Fruit fly (Drosophila melanogaster): ENCODE results near the gene atk.

The atk gene

DNA sequence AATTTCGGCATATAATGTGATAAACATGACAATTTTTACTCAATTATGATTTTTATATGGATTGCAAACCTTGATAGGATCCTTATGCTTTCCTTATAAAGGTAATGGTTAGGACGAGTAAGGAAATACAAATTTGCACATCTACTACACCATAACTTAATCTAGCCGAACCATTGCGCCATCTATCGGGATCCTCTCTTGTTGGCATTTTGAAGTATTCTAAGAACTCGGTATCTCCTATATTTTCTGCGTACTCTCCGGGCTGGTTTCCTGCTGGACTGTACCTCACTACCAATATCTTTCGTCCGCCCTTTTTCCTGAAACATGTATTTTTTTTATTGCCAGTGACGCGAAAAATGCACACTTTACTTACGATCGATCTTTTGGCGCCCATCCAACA is at the start of gene atk:
Gene atk (minus strand): TSS at position 186 of the 400 bp plus-strand sequence.
- TF ChIP-seq Crg-1 (GFP tag; optimal IDR thresholded peaks at IDR 0.05) (no peak), bab1 (GFP tag; optimal IDR thresholded peaks at IDR 0.05) (no peak), CG33017 (tag; optimal IDR thresholded peaks at IDR 0.05) (no peak), tj (GFP tag; optimal IDR thresholded peaks at IDR 0.05) (no peak), pad (GFP tag; optimal IDR thresholded peaks at IDR 0.05) (no peak), ovo (GFP tag; optimal IDR thresholded peaks at IDR 0.05) (no peak), CG1620 (GFP tag; optimal IDR thresholded peaks at IDR 0.05) (no peak), CG7045 (GFP tag; optimal IDR thresholded peaks at IDR 0.05) (no peak), cnc (optimal IDR thresholded peaks at IDR 0.05) (no peak), CG12768 (GFP tag; optimal IDR thresholded peaks at IDR 0.05) (no peak), CG14711 (tag; optimal IDR thresholded peaks at IDR 0.05) (no peak), CG7101 (tag; optimal IDR thresholded peaks at IDR 0.05) (no peak), CG11617 (GFP tag; optimal IDR thresholded peaks at IDR 0.05) (no peak), Mnt (GFP tag; optimal IDR thresholded peaks at IDR 0.05) (no peak), Hr96 (GFP tag; optimal IDR thresholded peaks at IDR 0.05) (no peak), cic (GFP tag; optimal IDR thresholded peaks at IDR 0.05) (no peak), Clk (GFP tag; optimal IDR thresholded peaks at IDR 0.05) (no peak), kay (GFP tag; ENCODE audit: borderline replicate concordance) (no peak), CG5204 (GFP tag; optimal IDR thresholded peaks at IDR 0.05) (no peak), toe (GFP tag; optimal IDR thresholded peaks at IDR 0.05) (no peak)

- TF ChIP-seq kay (GFP tag; ENCODE audit: borderline replicate concordance) (peak; percentile 90), cic (GFP tag; optimal IDR thresholded peaks at IDR 0.05) (peak; percentile 24), Mnt (GFP tag; optimal IDR thresholded peaks at IDR 0.05) (no peak)
Measured at dm6 chr3L:20514101-20514500, 49.4 kb upstream of the atk start.

dm6 chr3L:20511499-20512108 is 46.9 kb upstream of the atk start:
- TF ChIP-seq kay (GFP tag; ENCODE audit: borderline replicate concordance): peak; percentile 79
- no peak for TF ChIP-seq Clk (GFP tag; optimal IDR thresholded peaks at IDR 0.05)
- peak; percentile 10 for TF ChIP-seq Mnt (GFP tag; optimal IDR thresholded peaks at IDR 0.05)

- peak; percentile 65 for TF ChIP-seq Mnt (GFP tag; optimal IDR thresholded peaks at IDR 0.05)
- TF ChIP-seq cnc (optimal IDR thresholded peaks at IDR 0.05): no peak
- peak; percentile 90 for TF ChIP-seq CG11617 (GFP tag; optimal IDR thresholded peaks at IDR 0.05)
- peak; percentile 84 for TF ChIP-seq bab1 (GFP tag; optimal IDR thresholded peaks at IDR 0.05)
- TF ChIP-seq tj (GFP tag; optimal IDR thresholded peaks at IDR 0.05): peak; percentile 93
- peak; percentile 45 for TF ChIP-seq toe (GFP tag; optimal IDR thresholded peaks at IDR 0.05)
- peak; percentile 79 for TF ChIP-seq CG5204 (GFP tag; optimal IDR thresholded peaks at IDR 0.05)
- TF ChIP-seq kay (GFP tag; ENCODE audit: borderline replicate concordance): no peak
- peak; percentile 50 for TF ChIP-seq CG12768 (GFP tag; optimal IDR thresholded peaks at IDR 0.05)
- peak; percentile 70 for TF ChIP-seq CG7101 (tag; optimal IDR thresholded peaks at IDR 0.05)
- peak; percentile 49 for TF ChIP-seq Clk (GFP tag; optimal IDR thresholded peaks at IDR 0.05)
- TF ChIP-seq CG33017 (tag; optimal IDR thresholded peaks at IDR 0.05): peak; percentile 69
- no peak for TF ChIP-seq ovo (GFP tag; optimal IDR thresholded peaks at IDR 0.05)
- peak; percentile 75 for TF ChIP-seq pad (GFP tag; optimal IDR thresholded peaks at IDR 0.05)
- TF ChIP-seq cic (GFP tag; optimal IDR thresholded peaks at IDR 0.05): peak; percentile 51
- peak; percentile 57 for TF ChIP-seq CG14711 (tag; optimal IDR thresholded peaks at IDR 0.05)
- peak; percentile 38 for TF ChIP-seq CG1620 (GFP tag; optimal IDR thresholded peaks at IDR 0.05)
- TF ChIP-seq Hr96 (GFP tag; optimal IDR thresholded peaks at IDR 0.05): peak; percentile 67
- TF ChIP-seq Crg-1 (GFP tag; optimal IDR thresholded peaks at IDR 0.05): peak; percentile 32
- peak; percentile 74 for TF ChIP-seq CG7045 (GFP tag; optimal IDR thresholded peaks at IDR 0.05)
Measured at dm6 chr3L:20509121-20509934, 44.7 kb upstream of the atk start.

DNA sequence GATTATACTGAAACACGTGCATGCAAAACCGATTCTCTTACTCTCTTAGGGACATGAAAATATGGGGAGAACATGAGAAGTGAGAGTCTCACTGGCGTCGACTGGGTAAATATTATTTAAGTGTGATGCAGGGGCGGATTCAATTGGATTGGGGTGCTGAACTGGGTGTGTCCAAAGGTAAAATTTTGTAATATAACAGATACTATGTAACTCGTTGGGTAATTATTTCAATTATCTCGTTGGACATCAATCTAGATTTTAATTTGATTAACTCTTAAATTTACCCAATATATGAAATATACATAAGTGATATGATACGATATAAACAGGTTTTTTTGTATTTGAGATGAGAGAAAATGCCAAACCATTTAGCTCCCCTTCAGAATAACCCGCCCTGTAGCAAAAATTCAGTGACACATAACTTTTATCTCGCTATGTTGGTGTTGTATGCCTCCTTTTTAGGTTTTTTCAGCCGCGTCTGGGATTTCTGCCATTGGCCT is 43.5 kb upstream of the atk start:
- peak; percentile 87 for TF ChIP-seq CG11617 (GFP tag; optimal IDR thresholded peaks at IDR 0.05)
- peak; percentile 85 for TF ChIP-seq kay (GFP tag; ENCODE audit: borderline replicate concordance)
- TF ChIP-seq CG33017 (tag; optimal IDR thresholded peaks at IDR 0.05): peak; percentile 89
- TF ChIP-seq Mnt (GFP tag; optimal IDR thresholded peaks at IDR 0.05): peak; percentile 78
- peak; percentile 90 for TF ChIP-seq toe (GFP tag; optimal IDR thresholded peaks at IDR 0.05)
- TF ChIP-seq CG12768 (GFP tag; optimal IDR thresholded peaks at IDR 0.05): peak; percentile 93
- TF ChIP-seq Hr96 (GFP tag; optimal IDR thresholded peaks at IDR 0.05): peak; percentile 85
- peak; percentile 85 for TF ChIP-seq pad (GFP tag; optimal IDR thresholded peaks at IDR 0.05)
- peak; percentile 72 for TF ChIP-seq tj (GFP tag; optimal IDR thresholded peaks at IDR 0.05)
- TF ChIP-seq Clk (GFP tag; optimal IDR thresholded peaks at IDR 0.05): peak; percentile 81
- peak; percentile 86 for TF ChIP-seq Crg-1 (GFP tag; optimal IDR thresholded peaks at IDR 0.05)
- peak; percentile 86 for TF ChIP-seq CG7045 (GFP tag; optimal IDR thresholded peaks at IDR 0.05)
- peak; percentile 84 for TF ChIP-seq CG1620 (GFP tag; optimal IDR thresholded peaks at IDR 0.05)
- TF ChIP-seq cnc (optimal IDR thresholded peaks at IDR 0.05): no peak
- peak; percentile 86 for TF ChIP-seq CG14711 (tag; optimal IDR thresholded peaks at IDR 0.05)
- TF ChIP-seq bab1 (GFP tag; optimal IDR thresholded peaks at IDR 0.05): peak; percentile 92
- peak; percentile 87 for TF ChIP-seq CG5204 (GFP tag; optimal IDR thresholded peaks at IDR 0.05)
- TF ChIP-seq cic (GFP tag; optimal IDR thresholded peaks at IDR 0.05): peak; percentile 3
- peak; percentile 52 for TF ChIP-seq ovo (GFP tag; optimal IDR thresholded peaks at IDR 0.05)
- TF ChIP-seq CG7101 (tag; optimal IDR thresholded peaks at IDR 0.05): peak; percentile 92
